Worm (Caenorhabditis elegans): Measurements from ENCODE around the gene B0563.5.

- no peak for TF ChIP-seq mdl-1 (tag; optimal IDR thresholded peaks at IDR 0.05)
- no peak for TF ChIP-seq F26F4.8 (GFP tag; conservative IDR thresholded peaks at IDR 0.05)
- no peak for TF ChIP-seq lin-39 (tag; optimal IDR thresholded peaks at IDR 0.05)
- TF ChIP-seq jun-1 (tag; optimal IDR thresholded peaks at IDR 0.05) = no peak
Observed at ce11 chrX:9171241-9171640, 25.3 kb downstream of the B0563.5 start, which contains the start of gene B0563.1.

Data from whole organism, L4 larva.